Worm (Caenorhabditis elegans): Measurements from ENCODE around the gene H04M03.12.

The H04M03.12 gene

DNA sequence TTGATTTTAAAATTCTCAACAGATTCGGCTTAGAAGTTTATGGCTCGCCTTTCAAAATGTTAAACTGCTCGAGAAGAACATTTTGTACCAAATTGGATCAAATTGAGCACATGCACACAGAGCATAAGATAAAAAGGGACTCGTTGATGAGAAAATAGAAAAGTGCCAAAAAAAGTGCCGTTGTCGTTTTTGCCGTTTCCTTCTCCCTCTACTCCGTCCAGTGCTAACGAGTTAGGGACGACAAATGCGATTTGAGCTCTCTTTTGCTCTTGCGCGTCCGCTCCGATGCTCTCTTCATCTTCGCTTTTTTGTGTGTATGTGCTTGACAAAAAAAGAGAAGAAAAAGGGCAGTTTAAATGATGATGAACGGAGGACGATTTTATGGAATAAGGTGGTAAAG lies 12.0 kb upstream of the H04M03.12 start:
- peak; percentile 76 for TF ChIP-seq ces-1 (GFP tag; optimal IDR thresholded peaks at IDR 0.05)
- no peak for TF ChIP-seq zip-8 (tag; optimal IDR thresholded peaks at IDR 0.05)

DNA sequence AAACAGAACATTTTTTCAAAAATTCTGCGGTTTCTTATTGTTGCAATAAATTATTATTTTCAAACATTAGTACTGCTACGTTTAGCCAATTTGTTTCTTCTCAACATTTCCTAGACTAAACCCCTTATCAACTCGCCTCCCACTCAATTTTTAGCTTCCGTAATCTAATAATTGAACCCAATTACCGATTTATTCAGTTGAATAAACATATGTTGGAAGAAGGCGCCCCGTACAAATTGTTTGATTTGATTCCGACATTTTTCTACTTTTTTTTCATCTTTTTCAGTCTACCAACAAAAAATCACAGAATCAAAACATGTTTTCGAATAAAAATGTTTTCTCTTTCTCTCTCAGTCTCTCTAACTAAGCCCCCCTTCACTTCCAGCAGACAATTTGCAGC lies 425 bp downstream of the H04M03.12 start:
- TF ChIP-seq ces-1 (GFP tag; optimal IDR thresholded peaks at IDR 0.05) (peak; percentile 66), mls-2 (tag; optimal IDR thresholded peaks at IDR 0.05) (no peak)

DNA sequence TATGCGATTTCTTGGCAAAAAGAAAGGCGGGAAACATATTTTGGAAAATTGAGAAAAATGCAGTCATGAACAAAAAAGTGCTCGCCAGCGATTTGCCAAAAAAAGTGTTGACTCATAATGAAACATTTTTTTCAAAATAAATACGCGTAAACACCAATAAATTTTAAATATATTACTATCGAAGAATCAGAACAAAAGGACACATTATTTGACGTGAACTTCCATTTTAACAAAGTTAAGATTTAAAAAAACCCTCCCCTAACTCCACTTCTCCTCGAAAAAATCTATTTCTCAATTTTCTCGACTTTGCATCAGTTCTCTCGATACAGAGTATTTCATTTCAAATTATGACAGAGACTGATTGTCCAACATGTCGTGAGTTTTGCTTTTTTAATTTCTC lies 6.8 kb downstream of the H04M03.12 start, which contains the start of gene pck-3:
TSS of gene pck-3 (plus strand) at position 301 of the 400 bp plus-strand sequence.
- no peak for TF ChIP-seq lin-13 (tag; optimal IDR thresholded peaks at IDR 0.05)

DNA sequence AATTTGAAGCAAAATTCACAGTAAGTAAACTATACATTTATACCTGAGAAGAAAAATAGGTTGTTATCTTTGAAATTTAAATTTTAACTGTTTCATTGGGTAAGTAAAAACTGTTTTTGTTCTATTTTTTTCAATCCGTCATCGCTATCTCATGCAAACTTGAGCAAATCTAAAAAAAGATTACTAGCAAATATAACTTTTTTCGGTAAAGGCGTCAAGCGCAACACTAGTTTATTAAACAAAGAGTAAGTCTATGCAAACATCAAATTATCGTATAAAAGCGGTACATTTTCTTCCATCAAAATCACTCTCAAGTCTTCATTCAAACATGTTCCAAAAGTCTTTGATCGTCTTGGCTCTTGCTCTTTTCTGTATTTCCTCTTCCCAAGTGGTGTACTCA lies 8.0 kb downstream of the H04M03.12 start, which contains the start of gene nspb-6:
TSS of gene nspb-6 (plus strand) at position 301 of the 400 bp plus-strand sequence.
- TF ChIP-seq bed-3 (GFP tag; optimal IDR thresholded peaks at IDR 0.05) (no peak), ceh-43 (GFP tag; optimal IDR thresholded peaks at IDR 0.05) (no peak), nhr-2 (tag; optimal IDR thresholded peaks at IDR 0.05) (no peak), pha-4 (tag; optimal IDR thresholded peaks at IDR 0.05) (no peak), unc-39 (tag; optimal IDR thresholded peaks at IDR 0.05) (no peak), nhr-237 (tag; optimal IDR thresholded peaks at IDR 0.05) (no peak), zip-8 (tag; optimal IDR thresholded peaks at IDR 0.05) (no peak), nhr-76 (tag; optimal IDR thresholded peaks at IDR 0.05) (no peak), tbx-8 (GFP tag; optimal IDR thresholded peaks at IDR 0.05) (no peak), hlh-1 (tag; optimal IDR thresholded peaks at IDR 0.05) (no peak), sptf-1 (tag; optimal IDR thresholded peaks at IDR 0.05) (no peak)

DNA sequence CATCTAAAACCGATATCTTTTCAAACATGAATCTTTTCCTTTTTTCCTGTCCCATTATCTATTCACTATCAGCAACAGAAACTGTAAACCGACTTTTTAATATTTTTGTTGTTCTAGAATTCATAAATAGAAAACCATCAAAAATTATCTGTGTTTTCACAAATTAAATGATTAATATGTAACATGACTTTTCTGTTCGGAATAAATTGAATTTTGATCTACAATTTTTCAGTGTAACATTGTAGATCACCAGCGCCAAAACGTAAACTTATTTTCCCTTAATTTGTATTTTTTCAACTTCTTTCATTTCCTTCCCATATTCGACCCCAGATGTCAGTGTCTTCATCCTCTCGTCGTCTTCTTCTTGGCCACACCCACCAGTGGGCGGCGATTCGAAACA lies 11.9 kb downstream of the H04M03.12 start, which contains the start of gene H04M03.3:
TSS of gene H04M03.3 (plus strand) at position 301 of the 400 bp plus-strand sequence.
- TF ChIP-seq lin-13 (tag; optimal IDR thresholded peaks at IDR 0.05) (no peak), elt-1 (tag; optimal IDR thresholded peaks at IDR 0.05; ENCODE audit: borderline replicate concordance, insufficient read depth) (no peak), sem-2 (GFP tag; optimal IDR thresholded peaks at IDR 0.05) (no peak), unc-62 (GFP tag; optimal IDR thresholded peaks at IDR 0.05) (no peak), ceh-83 (GFP tag; optimal IDR thresholded peaks at IDR 0.05) (no peak), nhr-237 (tag; optimal IDR thresholded peaks at IDR 0.05) (no peak), lin-32 (GFP tag; optimal IDR thresholded peaks at IDR 0.05) (no peak), ceh-43 (GFP tag; optimal IDR thresholded peaks at IDR 0.05) (no peak), ztf-11 (tag; optimal IDR thresholded peaks at IDR 0.05) (no peak)

DNA sequence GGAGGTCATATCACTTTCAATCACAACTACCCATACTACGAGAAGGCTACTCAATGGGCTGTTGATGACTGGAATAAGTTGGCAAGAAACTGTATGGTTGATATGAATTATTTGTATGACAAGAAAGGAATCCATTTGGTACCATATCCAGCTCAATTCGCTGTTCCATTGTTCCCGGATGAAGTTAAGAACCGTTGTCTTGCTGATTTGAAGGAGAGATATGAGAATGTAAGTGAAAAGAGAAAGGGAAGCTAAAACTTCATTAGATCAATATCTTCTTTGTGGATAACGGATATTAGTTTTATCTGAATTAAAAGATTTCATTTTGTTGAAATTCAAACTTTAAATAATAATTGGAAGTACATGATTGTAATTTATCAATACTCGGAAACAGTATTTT lies 16.6 kb downstream of the H04M03.12 start:
- TF ChIP-seq lin-13 (tag; optimal IDR thresholded peaks at IDR 0.05): no peak
- TF ChIP-seq tbx-8 (GFP tag; optimal IDR thresholded peaks at IDR 0.05): no peak
- TF ChIP-seq ztf-11 (tag; optimal IDR thresholded peaks at IDR 0.05): no peak
- TF ChIP-seq lsy-2 (tag; optimal IDR thresholded peaks at IDR 0.05): no peak
- TF ChIP-seq nhr-28 (tag; optimal IDR thresholded peaks at IDR 0.05): no peak
- no peak for TF ChIP-seq nhr-12 (tag; optimal IDR thresholded peaks at IDR 0.05)
- TF ChIP-seq ham-2 (GFP tag; optimal IDR thresholded peaks at IDR 0.05): no peak
- no peak for TF ChIP-seq ces-1 (GFP tag; optimal IDR thresholded peaks at IDR 0.05)
- no peak for TF ChIP-seq sptf-1 (tag; optimal IDR thresholded peaks at IDR 0.05)
- no peak for TF ChIP-seq blmp-1 (tag; optimal IDR thresholded peaks at IDR 0.05)
- TF ChIP-seq ceh-39 (tag; optimal IDR thresholded peaks at IDR 0.05): no peak
- no peak for TF ChIP-seq cnd-1 (tag; optimal IDR thresholded peaks at IDR 0.05)

DNA sequence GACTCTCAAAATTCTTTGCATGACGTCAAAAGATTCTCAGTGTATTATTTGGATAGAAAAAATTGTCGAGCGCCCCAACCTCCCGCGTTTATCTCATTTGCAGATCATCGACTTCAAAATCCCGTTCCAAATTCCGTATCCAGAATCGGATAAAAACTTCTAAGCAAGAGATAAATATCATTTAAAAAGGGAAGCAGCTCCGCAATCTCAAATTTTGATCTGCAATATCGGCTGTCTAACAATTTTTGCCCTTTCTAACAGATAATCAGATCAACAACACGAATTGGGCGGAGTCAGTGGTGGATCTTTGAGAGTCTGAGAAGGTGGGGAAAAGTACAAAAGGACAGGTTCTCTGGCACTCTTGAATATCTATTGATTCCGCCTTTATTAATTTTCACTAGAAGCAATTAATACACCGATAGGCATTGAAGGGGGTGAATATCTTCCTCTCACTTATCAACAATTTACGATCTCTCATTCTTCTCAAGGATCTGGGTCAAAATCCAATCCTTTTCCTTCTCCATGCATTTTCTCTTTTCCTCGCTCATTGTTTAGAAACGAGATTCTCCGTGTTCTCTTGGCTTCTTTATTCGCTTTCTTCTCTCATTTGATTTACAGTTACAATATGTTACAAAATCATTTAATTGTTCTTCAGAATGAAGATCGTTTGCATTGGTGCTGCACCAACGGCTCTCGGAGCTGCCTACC lies 17.8 kb downstream of the H04M03.12 start, which contains the start of gene glf-1:
TSS of gene glf-1 (plus strand) at position 656 of the 708 bp plus-strand sequence.
- TF ChIP-seq elt-1 (tag; optimal IDR thresholded peaks at IDR 0.05; ENCODE audit: borderline replicate concordance, insufficient read depth) (peak; percentile 78), unc-120 (tag; optimal IDR thresholded peaks at IDR 0.05; ENCODE audit: poor library complexity, severe bottlenecking) (no peak), hlh-1 (tag; optimal IDR thresholded peaks at IDR 0.05) (no peak)
